Worm (Caenorhabditis elegans) whole organism, mixed stage, embryonic: ENCODE measurements around the gene F59B10.6.

Experiments used
- ces-1 ChIP-seq: fragments of 150-350 bp; optimal IDR thresholded peaks from 2 replicates; lab custom pipeline; 2014; ENCODE audit warnings: missing biosample characterization, missing genetic modification reagents, missing genetic modification characterization
- cnd-1 ChIP-seq: fragments of 200-800 bp; sonication (Bioruptor generic); optimal IDR thresholded peaks from 2 replicates; lab custom pipeline; 2018; ENCODE audit warnings: mild to moderate bottlenecking, missing genetic modification characterization, missing compliant biosample characterization
- drap-1 ChIP-seq: fragments of 200-800 bp; sonication (Bioruptor generic); optimal IDR thresholded peaks from 3 replicates; lab custom pipeline; 2018; ENCODE audit warnings: mild to moderate bottlenecking, missing genetic modification characterization, missing compliant biosample characterization
- lin-32 ChIP-seq: fragments of 200-800 bp; sonication (Bioruptor generic); optimal IDR thresholded peaks from 2 replicates; lab custom pipeline; 2018; ENCODE audit warnings: mild to moderate bottlenecking, missing genetic modification characterization, missing compliant biosample characterization
- lsy-2 ChIP-seq: fragments of 150-350 bp; optimal IDR thresholded peaks from 2 replicates; lab custom pipeline; 2014; ENCODE audit warnings: missing biosample characterization, missing genetic modification characterization
- nhr-76 ChIP-seq: sonication (generic microtip); optimal IDR thresholded peaks from 2 replicates; lab custom pipeline; 2017; ENCODE audit warnings: missing biosample characterization, missing genetic modification characterization
- pha-4 ChIP-seq: fragments of 150-350 bp; optimal IDR thresholded peaks from 2 replicates; lab custom pipeline; 2018; ENCODE audit warnings: missing biosample characterization, missing genetic modification reagents, missing genetic modification characterization
- sem-2 ChIP-seq: fragments of 200-800 bp; sonication (Bioruptor generic); optimal IDR thresholded peaks from 2 replicates; lab custom pipeline; 2018; ENCODE audit warnings: mild to moderate bottlenecking, missing genetic modification characterization, missing compliant biosample characterization
- snpc-4 ChIP-seq: fragments of 150-350 bp; optimal IDR thresholded peaks from 2 replicates; lab custom pipeline; 2014; ENCODE audit warnings: missing biosample characterization, missing genetic modification characterization
- unc-39 ChIP-seq: fragments of 150-350 bp; optimal IDR thresholded peaks from 2 replicates; lab custom pipeline; 2014; ENCODE audit warnings: missing biosample characterization, missing genetic modification characterization
- ztf-11 ChIP-seq: fragments of 150-350 bp; optimal IDR thresholded peaks from 2 replicates; lab custom pipeline; 2014; ENCODE audit warnings: missing biosample characterization, missing genetic modification characterization

DNA sequence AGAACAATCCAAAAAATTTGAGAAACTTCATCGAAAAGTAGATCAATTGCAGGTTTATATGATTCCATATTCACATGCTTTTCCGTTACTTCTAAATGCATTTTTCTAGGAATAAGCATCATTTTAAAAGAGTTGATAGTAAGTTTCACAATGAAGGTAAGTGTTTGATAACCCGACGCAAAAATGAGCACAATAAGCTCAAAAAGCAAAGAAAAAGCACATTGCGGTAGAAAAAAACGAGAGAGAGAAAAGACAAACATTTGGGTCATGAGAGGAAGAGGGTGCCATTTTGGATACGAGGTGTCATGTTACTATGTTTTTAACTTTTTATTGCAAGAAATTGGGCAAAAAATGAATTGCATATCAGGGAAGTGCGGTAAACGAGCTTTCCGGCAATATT is at the start of gene F59B10.6:
- no peak for TF ChIP-seq drap-1 (GFP tag; lab: Kevin White, UChicago)
- no peak for TF ChIP-seq cnd-1 (tag; lab: Kevin White, UChicago)
- no peak for TF ChIP-seq lsy-2 (tag; lab: Kevin White, UChicago)
- TF ChIP-seq unc-39 (tag; lab: Kevin White, UChicago) = no peak
- no peak for TF ChIP-seq ces-1 (GFP tag; lab: Kevin White, UChicago)
- no peak for TF ChIP-seq snpc-4 (tag; lab: Kevin White, UChicago)
- no peak for TF ChIP-seq sem-2 (GFP tag; lab: Kevin White, UChicago)
- TF ChIP-seq pha-4 (tag; lab: Kevin White, UChicago) = no peak
- TF ChIP-seq lin-32 (GFP tag; lab: Kevin White, UChicago) = no peak
- no peak for TF ChIP-seq ztf-11
- no peak for TF ChIP-seq nhr-76 (tag; lab: Kevin White, UChicago)
